Worm (Caenorhabditis elegans) whole organism, L1 larva: Measurements from ENCODE around the gene Y25C1A.6.

ENCODE experiments used
- ces-1 ChIP-seq: fragments of 150-350 bp; optimal IDR thresholded peaks from 2 replicates; lab custom pipeline; 2014; ENCODE audit warnings: missing biosample characterization, missing genetic modification reagents, missing genetic modification characterization
- efl-3 ChIP-seq: fragments of 200-800 bp; sonication (Bioruptor generic); optimal IDR thresholded peaks from 2 replicates; lab custom pipeline; 2018; ENCODE audit warnings: mild to moderate bottlenecking, missing genetic modification characterization, missing compliant biosample characterization
- egl-13 ChIP-seq: sonication (generic microtip); optimal IDR thresholded peaks from 2 replicates; lab custom pipeline; 2016; ENCODE audit warnings: missing genotype, missing genetic modification reagents, missing genetic modification characterization, missing compliant biosample characterization
- elt-2 ChIP-seq: sonication (generic microtip); optimal IDR thresholded peaks from 2 replicates; lab custom pipeline; 2016; ENCODE audit warnings: missing genetic modification characterization, mild to moderate bottlenecking, inconsistent platforms, missing compliant biosample characterization, missing genetic modification reagents
- fkh-4 ChIP-seq: sonication (generic microtip); optimal IDR thresholded peaks from 2 replicates; lab custom pipeline; 2016; ENCODE audit warnings: missing compliant biosample characterization, missing genetic modification characterization, borderline replicate concordance
- fkh-8 ChIP-seq: sonication (generic microtip); optimal IDR thresholded peaks from 2 replicates; lab custom pipeline; 2016; ENCODE audit warnings: mild to moderate bottlenecking, missing genetic modification characterization, missing compliant biosample characterization
- lin-13 ChIP-seq: fragments of 150-350 bp; optimal IDR thresholded peaks from 2 replicates; lab custom pipeline; 2014; ENCODE audit warnings: missing biosample characterization, missing genetic modification reagents, missing genetic modification characterization
- lin-14 ChIP-seq: fragments of 200-800 bp; sonication (Bioruptor generic); optimal IDR thresholded peaks from 2 replicates; lab custom pipeline; 2018; ENCODE audit warnings: mild to moderate bottlenecking, missing genetic modification characterization, moderate library complexity, missing compliant biosample characterization
- lin-39 ChIP-seq: fragments of 150-350 bp; optimal IDR thresholded peaks from 2 replicates; lab custom pipeline; 2014; ENCODE audit warnings: missing biosample characterization, missing genetic modification reagents, missing genetic modification characterization
- mab-9 ChIP-seq: fragments of 200-800 bp; sonication (Bioruptor generic); IDR thresholded peaks from 2 replicates; pipeline ENCODE4 v1.3.6; 2022; ENCODE audit warnings: missing genetic modification reagents, missing genetic modification characterization, missing compliant biosample characterization
- nhr-12 ChIP-seq: sonication (generic microtip); optimal IDR thresholded peaks from 2 replicates; lab custom pipeline; 2017; ENCODE audit warnings: missing biosample characterization, missing genetic modification characterization
- nhr-76 ChIP-seq: sonication (generic microtip); optimal IDR thresholded peaks from 2 replicates; lab custom pipeline; 2017; ENCODE audit warnings: missing biosample characterization, missing genetic modification characterization
- nhr-77 ChIP-seq: fragments of 150-350 bp; optimal IDR thresholded peaks from 2 replicates; lab custom pipeline; 2014; ENCODE audit warnings: missing biosample characterization, missing genetic modification characterization
- nhr-85 ChIP-seq: sonication (generic microtip); peaks from one replicate; lab custom pipeline; 2016; ENCODE audit warnings: missing genetic modification characterization, inconsistent platforms, missing compliant biosample characterization
- sup-37 ChIP-seq: fragments of 200-800 bp; sonication (Bioruptor generic); optimal IDR thresholded peaks from 2 replicates; lab custom pipeline; 2018; ENCODE audit warnings: mild to moderate bottlenecking, missing genetic modification characterization, missing compliant biosample characterization
- unc-30 ChIP-seq: sonication (generic microtip); optimal IDR thresholded peaks from 2 replicates; lab custom pipeline; 2017; ENCODE audit warnings: missing biosample characterization, missing genetic modification characterization
- xbp-1 ChIP-seq: sonication (generic microtip); optimal IDR thresholded peaks from 2 replicates; lab custom pipeline; 2016; ENCODE audit warnings: missing genetic modification characterization, missing compliant biosample characterization
- zag-1 ChIP-seq: fragments of 150-350 bp; optimal IDR thresholded peaks from 2 replicates; lab custom pipeline; 2014; ENCODE audit warnings: missing biosample characterization, missing genetic modification characterization

The Y25C1A.6 gene

ce11 chrII:3108101-3108500 lies 47.2 kb downstream of the Y25C1A.6 start (continued):
- no peak for TF ChIP-seq xbp-1 (tag; lab: Kevin White, UChicago)

DNA sequence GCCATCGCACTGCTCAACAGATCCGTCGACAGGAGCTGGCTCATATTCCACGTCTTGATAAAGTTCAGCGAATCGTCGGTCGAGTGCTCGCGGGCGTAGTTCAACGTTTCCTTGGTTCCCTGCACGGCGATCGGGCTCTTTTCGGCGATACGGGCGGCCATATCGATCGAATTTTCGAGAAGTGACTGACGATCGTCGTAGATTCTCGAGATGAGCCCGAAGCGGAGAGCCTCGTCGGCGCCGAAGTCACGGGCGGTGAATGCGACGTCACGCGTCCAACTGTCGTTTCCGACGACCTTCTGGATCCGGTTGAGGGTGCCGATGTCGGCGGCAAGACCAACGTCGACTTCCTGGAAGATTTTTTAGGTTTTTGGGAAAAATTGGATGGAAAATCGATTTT lies 48.7 kb downstream of the Y25C1A.6 start:
- TF ChIP-seq nhr-12 (tag; lab: Kevin White, UChicago) (no peak), efl-3 (GFP tag; lab: Kevin White, UChicago) (no peak), lin-13 (GFP tag; lab: Kevin White, UChicago) (no peak)
- TF ChIP-seq, all 84 proteins: peak for 0

DNA sequence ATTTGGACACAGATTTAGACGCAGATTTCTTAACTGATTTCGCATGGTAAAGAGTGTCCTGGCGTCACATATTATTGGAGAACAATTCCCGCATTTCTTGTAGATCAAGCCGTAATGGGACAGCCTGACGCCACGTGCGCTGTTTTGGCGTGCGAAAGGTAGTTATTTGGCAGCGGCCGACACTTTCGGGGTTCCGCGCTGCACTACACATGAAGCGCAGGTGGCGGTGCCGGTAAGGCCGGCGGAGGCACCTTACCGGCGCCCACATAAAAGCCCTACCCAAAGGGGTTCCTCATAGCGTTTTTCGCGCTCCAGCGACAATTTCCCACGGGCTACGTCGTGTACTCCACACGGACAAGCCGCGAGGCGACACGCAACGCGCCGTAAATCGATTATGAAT lies 49.2 kb downstream of the Y25C1A.6 start:
- no peak for TF ChIP-seq mab-9 (GFP tag; lab: Robert Waterston, UW)
- TF ChIP-seq unc-30, result no peak
- TF ChIP-seq zag-1 (tag; lab: Kevin White, UChicago), result no peak
- TF ChIP-seq nhr-76 (tag; lab: Kevin White, UChicago), result no peak
- no peak for TF ChIP-seq egl-13 (tag; lab: Kevin White, UChicago)
- TF ChIP-seq fkh-8 (tag; lab: Kevin White, UChicago), result no peak
- TF ChIP-seq ces-1 (GFP tag; lab: Kevin White, UChicago), result no peak
- TF ChIP-seq nhr-85, result no peak
- TF ChIP-seq fkh-4, result no peak
- no peak for TF ChIP-seq nhr-77 (tag; lab: Kevin White, UChicago)
- TF ChIP-seq lin-39 (tag; lab: Kevin White, UChicago), result no peak

DNA sequence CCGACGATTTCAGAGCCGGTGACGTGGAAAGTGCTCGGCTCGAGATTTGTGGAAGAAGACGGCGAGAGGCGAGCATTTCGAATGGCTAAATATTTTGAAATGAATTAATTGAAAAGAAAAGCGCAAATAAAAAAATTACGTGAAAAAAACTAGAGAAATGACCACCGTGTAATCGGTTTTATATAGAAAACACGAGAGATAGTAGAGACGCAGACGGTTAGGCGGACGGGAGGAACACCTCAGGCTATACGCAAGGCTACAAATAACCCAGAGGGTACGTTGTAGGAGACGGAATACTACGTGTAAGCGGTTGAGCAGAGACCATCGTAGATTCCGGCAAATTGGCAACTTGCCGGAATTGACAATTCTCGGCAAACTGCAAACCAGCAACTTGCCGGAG lies 50.3 kb downstream of the Y25C1A.6 start, which contains the start of gene Y25C1A.13:
Gene Y25C1A.13 (minus strand): TSS at position 101 of the 400 bp plus-strand sequence.
- TF ChIP-seq elt-2 (tag; lab: Kevin White, UChicago), result no peak
- TF ChIP-seq lin-14, result peak; percentile 40
- no peak for TF ChIP-seq sup-37 (GFP tag; lab: Kevin White, UChicago)
